Worm (Caenorhabditis elegans): ENCODE data around the gene srt-42.

DNA sequence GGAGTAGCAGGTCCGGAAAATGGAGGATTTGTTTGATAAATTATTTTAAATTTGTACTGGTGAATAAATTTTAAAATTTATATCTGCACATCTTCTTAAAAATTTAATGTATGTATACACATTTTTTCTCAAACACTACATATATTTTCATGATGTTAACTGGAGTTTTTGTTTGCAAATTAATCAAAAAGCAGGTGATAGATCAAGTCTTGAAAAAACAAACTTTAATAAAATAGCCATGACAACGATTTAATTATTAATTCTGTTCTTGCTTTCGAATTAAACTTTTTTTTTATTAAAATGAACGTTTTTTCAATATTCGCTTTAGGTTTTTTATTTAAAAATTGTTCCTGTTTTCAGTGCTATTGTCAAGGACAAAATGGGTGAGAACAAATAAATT lies 13.0 kb upstream of the srt-42 start, which contains the start of gene F36H9.1:
- no peak for TF ChIP-seq nhr-23 (tag; optimal IDR thresholded peaks at IDR 0.05)
- TF ChIP-seq jun-1 (tag; optimal IDR thresholded peaks at IDR 0.05), result no peak
- TF ChIP-seq unc-62 (GFP tag; optimal IDR thresholded peaks at IDR 0.05), result no peak
- no peak for TF ChIP-seq elt-1 (tag; optimal IDR thresholded peaks at IDR 0.05)
- TF ChIP-seq ztf-11 (tag; optimal IDR thresholded peaks at IDR 0.05), result no peak
- no peak for TF ChIP-seq pqm-1 (tag; optimal IDR thresholded peaks at IDR 0.05)
- TF ChIP-seq unc-39 (tag; optimal IDR thresholded peaks at IDR 0.05), result no peak
- TF ChIP-seq nhr-28 (tag; optimal IDR thresholded peaks at IDR 0.05), result no peak
- TF ChIP-seq ceh-16 (tag; optimal IDR thresholded peaks at IDR 0.05), result no peak
- TF ChIP-seq nhr-76 (tag; optimal IDR thresholded peaks at IDR 0.05), result no peak
- TF ChIP-seq nfya-1 (tag; optimal IDR thresholded peaks at IDR 0.05; ENCODE audit: insufficient read depth), result no peak
